Worm (Caenorhabditis elegans): ENCODE measurements around the gene C25F9.2.
A peak's percentile ranks its signal among the peaks of the same experiment; 100 is the strongest.

The C25F9.2 gene

DNA sequence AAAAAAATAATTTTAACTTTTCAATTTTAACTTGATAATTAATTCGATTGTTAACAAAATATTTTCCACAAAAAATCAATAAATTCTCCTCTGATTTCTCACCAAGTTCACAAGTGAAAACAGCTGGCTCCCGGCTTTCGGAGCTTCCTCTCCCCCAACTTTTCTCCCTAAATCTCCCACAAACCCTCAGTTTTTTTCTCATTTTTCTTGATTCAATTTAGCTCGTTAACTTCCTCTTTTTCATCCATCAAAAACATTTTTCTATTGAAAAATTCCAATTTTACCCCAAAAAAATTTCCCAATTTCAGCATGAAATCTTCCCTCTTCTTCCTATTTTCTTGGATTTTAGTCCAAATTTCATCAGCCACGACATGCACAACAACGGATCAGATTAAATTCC, 49.1 kb downstream of the C25F9.2 start, which contains the start of gene Y43F8B.11:
Gene Y43F8B.11, plus strand, starts transcription at position 301 of the 400 bp plus-strand sequence.
- peak; percentile 48 for TF ChIP-seq dsc-1 (tag; optimal IDR thresholded peaks at IDR 0.05)
- TF ChIP-seq lin-39 (tag; optimal IDR thresholded peaks at IDR 0.05), result no peak
- TF ChIP-seq nhr-85 (tag), result peak; percentile 38
- TF ChIP-seq unc-30 (tag; optimal IDR thresholded peaks at IDR 0.05), result no peak
- no peak for TF ChIP-seq nhr-47 (tag; optimal IDR thresholded peaks at IDR 0.05)
- no peak for TF ChIP-seq efl-3 (GFP tag; optimal IDR thresholded peaks at IDR 0.05)
- TF ChIP-seq unc-130 (tag; optimal IDR thresholded peaks at IDR 0.05), result no peak
- TF ChIP-seq egl-27 (tag; optimal IDR thresholded peaks at IDR 0.05), result no peak
- TF ChIP-seq hlh-4 (tag; optimal IDR thresholded peaks at IDR 0.05), result no peak
- TF ChIP-seq tlp-1 (tag; optimal IDR thresholded peaks at IDR 0.05), result no peak
- TF ChIP-seq nhr-11 (tag; optimal IDR thresholded peaks at IDR 0.05), result no peak
- no peak for TF ChIP-seq nhr-71 (tag; optimal IDR thresholded peaks at IDR 0.05)
- TF ChIP-seq sup-37 (GFP tag; optimal IDR thresholded peaks at IDR 0.05), result no peak
- TF ChIP-seq zip-4 (GFP tag; optimal IDR thresholded peaks at IDR 0.05), result no peak

- TF ChIP-seq efl-1 (optimal IDR thresholded peaks at IDR 0.05), result no peak
- TF ChIP-seq efl-1 (GFP tag; optimal IDR thresholded peaks at IDR 0.05 in 1 of 2), result peak in 1 of 2 experiments; percentile 44
- no peak for TF ChIP-seq mdl-1 (tag; optimal IDR thresholded peaks at IDR 0.05)
Measured at ce11 chrV:19473842-19474514, 52.7 kb downstream of the C25F9.2 start, which contains the start of gene Y43F8B.10. Y43F8B.10 (plus strand) TSS chrV:19474464.
